Fruit fly (Drosophila melanogaster) whole organism, embryonic: ENCODE results near the gene CG45218.

Experiments used
- Atf6 ChIP-seq: fragments of 200-800 bp; sonication (Bioruptor generic); IDR thresholded peaks from 2 replicates; pipeline ENCODE4 v1.3.6; 2022; ENCODE audit warnings: missing biosample characterization, missing genetic modification characterization
- BEAF-32 ChIP-seq: fragments of 200-800 bp; sonication (Bioruptor generic); optimal IDR thresholded peaks from 3 replicates; lab custom pipeline; 2017; ENCODE audit warnings: missing biosample characterization, missing genetic modification characterization, mild to moderate bottlenecking, moderate library complexity, missing genetic modification reagents
- CG10267 ChIP-seq: fragments of 200-800 bp; sonication (Bioruptor generic); optimal IDR thresholded peaks from 2 replicates; lab custom pipeline; 2018; ENCODE audit warnings: missing biosample characterization, mild to moderate bottlenecking, missing genetic modification characterization, moderate library complexity
- CG10462 ChIP-seq: fragments of 200-800 bp; sonication (Bioruptor generic); optimal IDR thresholded peaks from 2 replicates; lab custom pipeline; 2016; ENCODE audit warnings: missing biosample characterization, missing genetic modification characterization
- CG11085 ChIP-seq: fragments of 200-800 bp; sonication (Bioruptor generic); IDR thresholded peaks from 2 replicates; pipeline ENCODE4 v1.3.6; 2022; ENCODE audit warnings: missing biosample characterization, missing genetic modification characterization
- CG12391 ChIP-seq: fragments of 200-800 bp; sonication (Bioruptor generic); optimal IDR thresholded peaks from 3 replicates; lab custom pipeline; 2018; ENCODE audit warnings: missing biosample characterization, mild to moderate bottlenecking, missing genetic modification characterization, moderate library complexity
- CG13123 ChIP-seq: fragments of 200-800 bp; sonication (Bioruptor generic); optimal IDR thresholded peaks from 2 replicates; lab custom pipeline; 2016; ENCODE audit warnings: missing biosample characterization, missing genetic modification characterization
- CG15514 ChIP-seq: fragments of 200-800 bp; sonication (Bioruptor generic); optimal IDR thresholded peaks from 3 replicates; lab custom pipeline; 2017; ENCODE audit warnings: missing biosample characterization, missing genetic modification characterization, mild to moderate bottlenecking, moderate library complexity, missing genetic modification reagents
- CG16815 ChIP-seq: fragments of 200-800 bp; sonication (Bioruptor generic); optimal IDR thresholded peaks from 3 replicates; lab custom pipeline; 2017; ENCODE audit warnings: missing biosample characterization, mild to moderate bottlenecking, missing genetic modification characterization
- CG17912 ChIP-seq: fragments of 200-800 bp; sonication (Bioruptor generic); optimal IDR thresholded peaks from 2 replicates; lab custom pipeline; 2018; ENCODE audit warnings: missing biosample characterization, mild to moderate bottlenecking, missing genetic modification characterization
- CG31365 ChIP-seq: fragments of 200-800 bp; sonication (Bioruptor generic); optimal IDR thresholded peaks from 2 replicates; lab custom pipeline; 2018; ENCODE audit warnings: missing biosample characterization, mild to moderate bottlenecking, missing genetic modification characterization
- CG3281 ChIP-seq: fragments of 200-800 bp; sonication (Bioruptor generic); optimal IDR thresholded peaks from 3 replicates; lab custom pipeline; 2017; ENCODE audit warnings: missing biosample characterization, mild to moderate bottlenecking, missing genetic modification characterization
- CG4360 ChIP-seq: fragments of 200-800 bp; sonication (Bioruptor generic); IDR thresholded peaks from 2 replicates; pipeline ENCODE4 v1.3.6; 2022; ENCODE audit warnings: missing biosample characterization, missing genetic modification characterization
- CG4820 ChIP-seq: fragments of 200-800 bp; sonication (Bioruptor generic); optimal IDR thresholded peaks from 3 replicates; lab custom pipeline; 2016; ENCODE audit warnings: missing biosample characterization, missing genetic modification characterization
- CG8388 ChIP-seq: fragments of 200-800 bp; sonication (Bioruptor generic); optimal IDR thresholded peaks from 2 replicates; lab custom pipeline; 2019; ENCODE audit warnings: missing biosample characterization, mild to moderate bottlenecking, missing genetic modification characterization, moderate library complexity
- CoRest ChIP-seq: fragments of 200-800 bp; sonication (Bioruptor generic); optimal IDR thresholded peaks from 3 replicates; lab custom pipeline; 2018; ENCODE audit warnings: missing biosample characterization, mild to moderate bottlenecking, missing genetic modification characterization, moderate library complexity
- D ChIP-seq, 2 experiments: fragments of 200-800 bp in 1 of 2; fragments of >200 bp in 1 of 2; sonication (Bioruptor generic) in 1 of 2; optimal IDR thresholded peaks; 2 replicates in 1 of 2; 3 replicates in 1 of 2; lab custom pipeline; 2017; ENCODE audit warnings: mild to moderate bottlenecking in 1 of 2, missing biosample characterization in 1 of 2, missing genetic modification characterization in 1 of 2, missing genetic modification reagents in 1 of 2
- Deaf1 ChIP-seq: fragments of 200-800 bp; optimal IDR thresholded peaks from 3 replicates; lab custom pipeline; 2019; ENCODE audit warnings: missing biosample characterization, mild to moderate bottlenecking, missing genetic modification characterization, moderate library complexity
- Ets97D ChIP-seq: fragments of 200-800 bp; sonication (Bioruptor generic); optimal IDR thresholded peaks from 3 replicates; lab custom pipeline; 2016; ENCODE audit warnings: missing biosample characterization, missing genetic modification characterization
- Lhr ChIP-seq: fragments of 200-800 bp; sonication (Bioruptor generic); optimal IDR thresholded peaks from 3 replicates; lab custom pipeline; 2017; ENCODE audit warnings: mild to moderate bottlenecking, missing biosample characterization, missing genetic modification reagents, missing genetic modification characterization
- MESR4 ChIP-seq: fragments of 200-800 bp; sonication (Bioruptor generic); optimal IDR thresholded peaks from 2 replicates; lab custom pipeline; 2018; ENCODE audit warnings: missing biosample characterization, mild to moderate bottlenecking, missing genetic modification characterization, moderate library complexity
- Mad ChIP-seq: fragments of 200-800 bp; sonication (Bioruptor generic); optimal IDR thresholded peaks from 2 replicates; lab custom pipeline; 2016; ENCODE audit warnings: missing biosample characterization, missing genetic modification characterization
- Med ChIP-seq: fragments of 200-800 bp; sonication (Bioruptor generic); peaks from one replicate; lab custom pipeline; 2016; ENCODE audit warnings: missing biosample characterization, missing genetic modification characterization, mild to moderate bottlenecking, inconsistent platforms, moderate library complexity
- Myb ChIP-seq: fragments of 200-800 bp; sonication (Bioruptor generic); optimal IDR thresholded peaks from 2 replicates; lab custom pipeline; 2016; ENCODE audit warnings: missing biosample characterization, missing genetic modification characterization
- Pdp1 ChIP-seq, 2 experiments: fragments of 200-800 bp; sonication (Bioruptor generic); optimal IDR thresholded peaks; 3 replicates each; lab custom pipeline; 2016; ENCODE audit warnings: missing biosample characterization in 2 of 2, missing genetic modification characterization in 2 of 2, mild to moderate bottlenecking in 1 of 2, moderate library complexity in 1 of 2
- Ptx1 ChIP-seq: fragments of 200-800 bp; sonication (Bioruptor generic); IDR thresholded peaks from 2 replicates; pipeline ENCODE4 v1.3.6; 2022; ENCODE audit warnings: missing biosample characterization, missing genetic modification characterization
- Six4 ChIP-seq: fragments of 200-800 bp; sonication (Bioruptor generic); optimal IDR thresholded peaks from 2 replicates; lab custom pipeline; 2016; ENCODE audit warnings: missing biosample characterization, missing genetic modification characterization
- Sry-β ChIP-seq: fragments of 200-800 bp; sonication (Bioruptor generic); optimal IDR thresholded peaks from 2 replicates; lab custom pipeline; 2018; ENCODE audit warnings: missing biosample characterization, mild to moderate bottlenecking, missing genetic modification characterization, moderate library complexity
- bbx ChIP-seq: fragments of 200-800 bp; sonication (Bioruptor generic); IDR thresholded peaks from 2 replicates; pipeline ENCODE4 v1.3.6; 2022; ENCODE audit warnings: missing biosample characterization, missing genetic modification characterization; ENCODE audit not compliant: partially characterized antibody
- emc ChIP-seq: fragments of 200-800 bp; sonication (Bioruptor generic); optimal IDR thresholded peaks from 2 replicates; lab custom pipeline; 2016; ENCODE audit warnings: missing biosample characterization, missing genetic modification characterization
- ewg ChIP-seq: fragments of 200-800 bp; sonication (Bioruptor generic); optimal IDR thresholded peaks from 3 replicates; lab custom pipeline; 2017; ENCODE audit warnings: mild to moderate bottlenecking, missing biosample characterization, missing genetic modification reagents, missing genetic modification characterization
- gro ChIP-seq: fragments of 200-800 bp; sonication (Bioruptor generic); optimal IDR thresholded peaks from 2 replicates; lab custom pipeline; 2016; ENCODE audit warnings: missing biosample characterization, missing genetic modification characterization
- nerfin-2 ChIP-seq: fragments of 200-800 bp; sonication (Bioruptor generic); IDR thresholded peaks from 2 replicates; pipeline ENCODE4 v1.3.6; 2022; ENCODE audit warnings: missing biosample characterization, missing genetic modification characterization; ENCODE audit not compliant: partially characterized antibody
- row ChIP-seq: fragments of 200-800 bp; sonication (Bioruptor generic); IDR thresholded peaks from 3 replicates; pipeline ENCODE4 v1.3.6; 2022; ENCODE audit warnings: missing biosample characterization, missing genetic modification characterization
- sens ChIP-seq: fragments of 200-800 bp; sonication (Bioruptor generic); peaks from one replicate; lab custom pipeline; 2016; ENCODE audit warnings: missing biosample characterization, missing genetic modification characterization
- seq ChIP-seq: fragments of 200-800 bp; sonication (Bioruptor generic); IDR thresholded peaks from 2 replicates; pipeline ENCODE4 v1.3.6; 2022; ENCODE audit warnings: missing biosample characterization, missing genetic modification characterization
- sima ChIP-seq: fragments of 200-800 bp; sonication (Bioruptor generic); optimal IDR thresholded peaks from 2 replicates; lab custom pipeline; 2016; ENCODE audit warnings: missing biosample characterization, missing genetic modification characterization
- sisA ChIP-seq: fragments of 200-800 bp; sonication (Bioruptor generic); IDR thresholded peaks from 2 replicates; pipeline ENCODE4 v1.3.6; 2022; ENCODE audit warnings: missing biosample characterization, missing genetic modification characterization
- trem ChIP-seq: fragments of 200-800 bp; optimal IDR thresholded peaks from 3 replicates; lab custom pipeline; 2019; ENCODE audit warnings: missing biosample characterization, mild to moderate bottlenecking, missing genetic modification characterization, moderate library complexity
- wek ChIP-seq: fragments of 200-800 bp; sonication (Bioruptor generic); optimal IDR thresholded peaks from 3 replicates; lab custom pipeline; 2018; ENCODE audit warnings: missing biosample characterization, mild to moderate bottlenecking, missing genetic modification characterization, moderate library complexity
- zen ChIP-seq: fragments of 200-800 bp; sonication (Bioruptor generic); optimal IDR thresholded peaks from 3 replicates; lab custom pipeline; 2018; ENCODE audit warnings: missing biosample characterization, mild to moderate bottlenecking, missing genetic modification characterization, moderate library complexity

The CG45218 gene

DNA sequence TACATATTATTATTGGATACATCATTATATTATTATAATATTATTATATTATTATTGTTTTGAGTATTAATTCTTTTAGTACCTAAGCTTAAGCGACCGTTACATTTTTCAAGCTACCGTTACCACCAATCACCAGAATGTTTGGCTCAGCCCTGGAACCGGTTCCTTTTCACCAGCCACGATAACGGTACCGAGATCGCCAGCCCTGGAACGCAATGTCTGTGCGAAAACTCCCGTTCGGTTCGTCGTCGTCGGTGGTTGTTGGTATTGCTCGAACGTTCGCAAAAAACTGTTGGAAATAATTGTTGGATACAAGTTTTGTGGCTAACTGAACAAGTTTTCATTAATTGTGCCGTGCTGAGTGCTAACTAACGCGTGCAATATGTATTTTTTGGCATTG lies 40.9 kb downstream of the CG45218 start, which contains the start of gene CG42404 (continued):
- TF ChIP-seq Pdp1 (GFP tag; optimal IDR thresholded peaks at IDR 0.05; lab: Kevin White, UChicago) (no peak), wek (no peak), Six4 (GFP tag; lab: Kevin White, UChicago) (no peak), ewg (GFP tag; lab: Kevin White, UChicago) (no peak), Med (GFP tag; lab: Kevin White, UChicago) (peak; percentile 82), Lhr (GFP tag; lab: Kevin White, UChicago) (peak; percentile 4), CG4820 (GFP tag; lab: Kevin White, UChicago) (no peak), MESR4 (peak; percentile 7), CG31365 (tag; lab: Kevin White, UChicago) (no peak), seq (no peak), CoRest (peak; percentile 22), Myb (peak; percentile 95), CG4360 (GFP tag; lab: Robert Waterston, UW) (no peak), row (GFP tag; lab: Robert Waterston, UW) (peak; percentile 18; the same call in 1 of the 3 replicates), Sry-β (GFP tag; lab: Kevin White, UChicago) (no peak), emc (GFP tag; lab: Kevin White, UChicago) (no peak), Ets97D (GFP tag; lab: Kevin White, UChicago) (peak; percentile 5), CG16815 (GFP tag; lab: Kevin White, UChicago) (no peak), Atf6 (GFP tag; lab: Robert Waterston, UW) (no peak), CG10267 (peak; percentile 5), Mad (GFP tag; lab: Kevin White, UChicago) (no peak), sisA (GFP tag; lab: Robert Waterston, UW) (no peak), sima (GFP tag; lab: Kevin White, UChicago) (no peak), Deaf1 (peak; percentile 86), CG15514 (GFP tag; lab: Kevin White, UChicago) (peak; percentile 99), zen (tag; lab: Kevin White, UChicago) (no peak), CG17912 (GFP tag; lab: Kevin White, UChicago) (no peak), sens (GFP tag; lab: Kevin White, UChicago) (no peak), Ptx1 (GFP tag; lab: Robert Waterston, UW) (no peak), D (optimal IDR thresholded peaks at IDR 0.05; lab: Kevin White, UChicago) (peak; percentile 45), D (GFP tag; optimal IDR thresholded peaks at IDR 0.05; lab: Kevin White, UChicago) (no peak), trem (tag; lab: Kevin White, UChicago) (peak; percentile 17), BEAF-32 (GFP tag; lab: Kevin White, UChicago) (peak; percentile 4), CG11085 (GFP tag; lab: Robert Waterston, UW) (no peak), CG8388 (GFP tag; lab: Kevin White, UChicago) (peak; percentile 16), CG12391 (tag; lab: Kevin White, UChicago) (peak; percentile 21), CG13123 (GFP tag; lab: Kevin White, UChicago) (no peak), CG10462 (peak; percentile 68), CG3281 (GFP tag; lab: Kevin White, UChicago) (no peak), bbx (GFP tag; lab: Robert Waterston, UW) (no peak), gro (GFP tag; lab: Kevin White, UChicago) (no peak), nerfin-2 (GFP tag; lab: Robert Waterston, UW) (no peak)
- TF ChIP-seq, all 482 proteins: peak for 24
